Fruit fly (Drosophila melanogaster): ENCODE measurements around the gene Elp1.

Gene Elp1

DNA sequence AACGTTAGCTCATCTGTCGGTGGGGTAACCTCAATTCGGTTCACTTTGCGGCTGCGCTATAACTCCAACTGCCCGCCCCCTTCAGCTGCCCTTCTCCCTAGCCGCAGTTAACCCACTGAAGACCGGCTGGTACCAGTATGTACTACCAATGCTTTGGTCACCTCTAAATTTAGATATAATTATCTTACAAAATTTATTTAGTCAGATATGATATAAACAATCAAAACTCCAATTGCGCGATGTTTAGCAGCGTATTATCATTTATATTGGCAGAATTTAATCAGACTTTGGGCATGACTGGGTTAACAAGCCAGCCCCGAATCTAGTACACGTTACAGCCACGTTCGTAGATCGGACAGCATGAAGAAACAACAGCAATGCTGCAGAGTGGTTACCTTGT, 10.9 kb downstream of the Elp1 start:
- no peak for TF ChIP-seq Ets97D (GFP tag; optimal IDR thresholded peaks at IDR 0.05)
- TF ChIP-seq CG13287 (GFP tag; IDR thresholded peaks at IDR 0.05; ENCODE audit: partially characterized antibody), result no peak
- no peak for TF ChIP-seq abd-A (tag; optimal IDR thresholded peaks at IDR 0.05)
- TF ChIP-seq Hey (tag; optimal IDR thresholded peaks at IDR 0.05), result no peak
- TF ChIP-seq tin (GFP tag; optimal IDR thresholded peaks at IDR 0.05), result peak; percentile 2
- peak; percentile 54 for TF ChIP-seq CG12659 (GFP tag; optimal IDR thresholded peaks at IDR 0.05)
- TF ChIP-seq CrebB (tag; optimal IDR thresholded peaks at IDR 0.05), result no peak
- TF ChIP-seq CG4820 (GFP tag; optimal IDR thresholded peaks at IDR 0.05), result peak; percentile 30
- TF ChIP-seq CG1529 (GFP tag; optimal IDR thresholded peaks at IDR 0.05), result no peak
- TF ChIP-seq CG11398 (GFP tag; optimal IDR thresholded peaks at IDR 0.05), result no peak
- TF ChIP-seq CG3163 (GFP tag; optimal IDR thresholded peaks at IDR 0.05), result no peak
- TF ChIP-seq CG12155 (GFP tag; optimal IDR thresholded peaks at IDR 0.05), result no peak
- TF ChIP-seq CkIIα-i1 (GFP tag; IDR thresholded peaks at IDR 0.05), result no peak
- TF ChIP-seq CG17385 (GFP tag; optimal IDR thresholded peaks at IDR 0.05), result peak; percentile 50
- TF ChIP-seq CG15073 (GFP tag; optimal IDR thresholded peaks at IDR 0.05), result no peak
- TF ChIP-seq Meics (GFP tag; optimal IDR thresholded peaks at IDR 0.05), result peak; percentile 25
- no peak for TF ChIP-seq CG6791 (GFP tag; IDR thresholded peaks at IDR 0.05; ENCODE audit: partially characterized antibody)
- TF ChIP-seq ATbp (GFP tag; optimal IDR thresholded peaks at IDR 0.05), result peak; percentile 48
- TF ChIP-seq CG2120 (GFP tag; optimal IDR thresholded peaks at IDR 0.05), result peak; percentile 49
- TF ChIP-seq croc (GFP tag; conservative IDR thresholded peaks at IDR 0.05), result 0 out of 3 replicates have a peak, but pooled peaks have one; percentile 15
- peak; percentile 14 for TF ChIP-seq CG3407 (GFP tag; optimal IDR thresholded peaks at IDR 0.05)
- TF ChIP-seq tio (GFP tag; optimal IDR thresholded peaks at IDR 0.05), result no peak
- peak; percentile 7 for TF ChIP-seq CG6683 (GFP tag; optimal IDR thresholded peaks at IDR 0.05)
- peak; percentile 15; the same call in 1 of the 2 replicates for TF ChIP-seq CG14014 (GFP tag; IDR thresholded peaks at IDR 0.05)
- no peak for TF ChIP-seq zfh2 (GFP tag; optimal IDR thresholded peaks at IDR 0.05)
- TF ChIP-seq toy (GFP tag; IDR thresholded peaks at IDR 0.05), result no peak
- no peak for TF ChIP-seq D (optimal IDR thresholded peaks at IDR 0.05)
- no peak for TF ChIP-seq D (GFP tag; optimal IDR thresholded peaks at IDR 0.05)
- no peak for TF ChIP-seq CG30431 (GFP tag; optimal IDR thresholded peaks at IDR 0.05)
- TF ChIP-seq pfk (GFP tag; optimal IDR thresholded peaks at IDR 0.05), result no peak
- peak; percentile 17 for TF ChIP-seq gsb-n (tag; optimal IDR thresholded peaks at IDR 0.05)
- TF ChIP-seq CG12769 (tag; optimal IDR thresholded peaks at IDR 0.05), result peak; percentile 67
- TF ChIP-seq gt (GFP tag; IDR thresholded peaks at IDR 0.05), result no peak
- no peak for TF ChIP-seq CG11696 (GFP tag; IDR thresholded peaks at IDR 0.05)
- TF ChIP-seq CG6654 (GFP tag; optimal IDR thresholded peaks at IDR 0.05), result no peak
- TF ChIP-seq HmgZ (tag; optimal IDR thresholded peaks at IDR 0.05), result peak; percentile 38
- TF ChIP-seq gfzf (GFP tag; optimal IDR thresholded peaks at IDR 0.05), result no peak
- no peak for TF ChIP-seq CG32767 (GFP tag; IDR thresholded peaks at IDR 0.05)
- TF ChIP-seq Xrp1 (GFP tag; IDR thresholded peaks at IDR 0.05), result peak; percentile 32; the same call in 1 of the 2 replicates
- TF ChIP-seq CG10979 (tag; optimal IDR thresholded peaks at IDR 0.05), result peak; percentile 36
- no peak for TF ChIP-seq Vsx1 (GFP tag; optimal IDR thresholded peaks at IDR 0.05)
- 0 out of 3 replicates have a peak, but pooled peaks have one; percentile 38 for TF ChIP-seq CG17361 (GFP tag; IDR thresholded peaks at IDR 0.05)
- no peak for TF ChIP-seq Abd-B (GFP tag; optimal IDR thresholded peaks at IDR 0.05)
- TF ChIP-seq NFAT (GFP tag; IDR thresholded peaks at IDR 0.05), result 0 out of 2 replicates have a peak, but pooled peaks have one; percentile 25
- no peak for TF ChIP-seq CG6854 (GFP tag; optimal IDR thresholded peaks at IDR 0.05)
- TF ChIP-seq pan (optimal IDR thresholded peaks at IDR 0.05), result no peak
- peak in 1 of 2 experiments; percentile 53 for TF ChIP-seq pan (GFP tag; optimal IDR thresholded peaks at IDR 0.05 in 1 of 2, IDR thresholded peaks at IDR 0.05 in 1 of 2)
- TF ChIP-seq CG3726 (GFP tag; IDR thresholded peaks at IDR 0.05), result no peak
- TF ChIP-seq CG7839 (tag; optimal IDR thresholded peaks at IDR 0.05), result peak; percentile 66
- TF ChIP-seq CG2116 (GFP tag; optimal IDR thresholded peaks at IDR 0.05), result no peak
- no peak for TF ChIP-seq seq (GFP tag; IDR thresholded peaks at IDR 0.05)
- peak; percentile 20 for TF ChIP-seq fd3F (GFP tag; optimal IDR thresholded peaks at IDR 0.05)
